Fruit fly (Drosophila melanogaster) whole organism, embryonic: Measurements from ENCODE around the gene CG14965.

Source experiments
- Antp ChIP-seq: fragments of 200-800 bp; sonication (Bioruptor generic); optimal IDR thresholded peaks from 3 replicates; lab custom pipeline; 2016; ENCODE audit warnings: missing biosample characterization, missing genetic modification characterization
- CG11247 ChIP-seq: fragments of 200-800 bp; sonication (Bioruptor generic); IDR thresholded peaks from 2 replicates; pipeline ENCODE4 v1.3.6; 2022; ENCODE audit warnings: missing biosample characterization, missing genetic modification characterization
- CG15269 ChIP-seq: fragments of 200-800 bp; sonication (Bioruptor generic); optimal IDR thresholded peaks from 2 replicates; lab custom pipeline; 2018; ENCODE audit warnings: missing biosample characterization, mild to moderate bottlenecking, missing genetic modification characterization, moderate library complexity
- CG17385 ChIP-seq: fragments of 200-800 bp; sonication (Bioruptor generic); optimal IDR thresholded peaks from 3 replicates; lab custom pipeline; 2018; ENCODE audit warnings: missing biosample characterization, mild to moderate bottlenecking, missing genetic modification characterization
- CG18764 ChIP-seq: fragments of 200-800 bp; sonication (Bioruptor generic); optimal IDR thresholded peaks from 3 replicates; lab custom pipeline; 2016; ENCODE audit warnings: missing biosample characterization, missing genetic modification characterization
- CG6765 ChIP-seq: fragments of 200-800 bp; sonication (Bioruptor generic); optimal IDR thresholded peaks from 3 replicates; lab custom pipeline; 2017; ENCODE audit warnings: missing biosample characterization, mild to moderate bottlenecking, missing genetic modification characterization
- CG6854 ChIP-seq: fragments of 200-800 bp; sonication (Bioruptor generic); optimal IDR thresholded peaks from 3 replicates; lab custom pipeline; 2017; ENCODE audit warnings: missing biosample characterization, mild to moderate bottlenecking, missing genetic modification characterization
- Eip74EF ChIP-seq, 2 experiments: fragments of 200-800 bp in 1 of 2; fragments of >200 bp in 1 of 2; sonication (Bioruptor generic) in 1 of 2; optimal IDR thresholded peaks; 2 replicates each; lab custom pipeline; 2017 to 2019; ENCODE audit warnings: missing biosample characterization in 2 of 2, missing genetic modification characterization in 2 of 2, mild to moderate bottlenecking in 1 of 2, moderate library complexity in 1 of 2
- Myb ChIP-seq: fragments of 200-800 bp; sonication (Bioruptor generic); optimal IDR thresholded peaks from 2 replicates; lab custom pipeline; 2016; ENCODE audit warnings: missing biosample characterization, missing genetic modification characterization
- NK7.1 ChIP-seq: fragments of 200-800 bp; sonication (Bioruptor generic); optimal IDR thresholded peaks from 3 replicates; lab custom pipeline; 2016; ENCODE audit warnings: missing biosample characterization, missing genetic modification characterization
- YL-1 ChIP-seq: fragments of 200-800 bp; sonication (Bioruptor generic); optimal IDR thresholded peaks from 3 replicates; lab custom pipeline; 2017; ENCODE audit warnings: missing biosample characterization, mild to moderate bottlenecking, missing genetic modification characterization
- az2 ChIP-seq: fragments of 200-800 bp; sonication (Bioruptor generic); optimal IDR thresholded peaks from 3 replicates; lab custom pipeline; 2016; ENCODE audit warnings: missing biosample characterization, missing genetic modification characterization

DNA sequence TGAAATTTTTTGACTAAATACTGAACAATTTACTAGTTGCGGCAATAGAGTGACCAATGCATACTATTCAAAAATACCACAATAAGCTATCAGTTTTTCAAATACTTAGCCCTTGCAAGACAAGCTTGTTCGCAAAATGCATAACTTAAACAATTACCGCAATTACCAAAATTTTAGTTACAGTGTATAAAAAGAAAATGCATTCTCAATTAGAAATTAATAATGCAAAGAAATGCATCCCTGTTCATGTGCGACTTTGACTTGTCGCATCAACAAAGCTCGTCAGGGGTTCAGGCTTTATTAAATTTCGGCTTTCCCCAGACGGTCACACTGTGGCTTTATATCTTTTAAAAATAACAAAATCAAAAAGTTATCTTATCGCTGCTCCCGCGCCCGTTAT lies 26.6 kb upstream of the CG14965 start, which contains the start of the genes hob and nSMase:
- TF ChIP-seq Myb (GFP tag; lab: Kevin White, UChicago) (peak; percentile 73), CG6854 (GFP tag; lab: Kevin White, UChicago) (no peak), Antp (GFP tag; lab: Kevin White, UChicago) (no peak), NK7.1 (GFP tag; lab: Kevin White, UChicago) (no peak), CG17385 (GFP tag; lab: Kevin White, UChicago) (no peak), CG18764 (GFP tag; lab: Kevin White, UChicago) (no peak), CG11247 (GFP tag; lab: Robert Waterston, UW) (no peak), az2 (GFP tag; lab: Kevin White, UChicago) (no peak), CG6765 (GFP tag; lab: Kevin White, UChicago) (no peak), YL-1 (peak; percentile 71), CG15269 (no peak), Eip74EF (GFP tag; optimal IDR thresholded peaks at IDR 0.05; lab: Kevin White, UChicago) (no peak)
